Fruit fly (Drosophila melanogaster) whole organism, prepupa: ENCODE data around the gene beag.

ENCODE experiments used
- Blimp-1 ChIP-seq: fragments of 200-800 bp; sonication (Bioruptor generic); optimal IDR thresholded peaks from 3 replicates; lab custom pipeline; 2017; ENCODE audit warnings: missing biosample characterization, missing genetic modification characterization, mild to moderate bottlenecking, moderate library complexity, missing genetic modification reagents
- CG10669 ChIP-seq: fragments of 200-800 bp; sonication (Bioruptor generic); optimal IDR thresholded peaks from 3 replicates; lab custom pipeline; 2018; ENCODE audit warnings: missing biosample characterization, mild to moderate bottlenecking, missing genetic modification characterization, moderate library complexity
- CG11294 ChIP-seq: fragments of 200-800 bp; sonication (Bioruptor generic); IDR thresholded peaks from 2 replicates; pipeline ENCODE4 v1.3.6; 2022; ENCODE audit warnings: missing biosample characterization, missing genetic modification characterization
- CG11762 ChIP-seq: fragments of 200-800 bp; sonication (Bioruptor generic); optimal IDR thresholded peaks from 3 replicates; lab custom pipeline; 2016; ENCODE audit warnings: missing biosample characterization, missing genetic modification characterization; ENCODE audit not compliant: insufficient read depth
- CG11902 ChIP-seq: fragments of 200-800 bp; sonication (Bioruptor generic); optimal IDR thresholded peaks from 3 replicates; lab custom pipeline; 2016; ENCODE audit warnings: missing biosample characterization, missing genetic modification characterization
- CG15336 ChIP-seq: fragments of 200-800 bp; sonication (Bioruptor generic); IDR thresholded peaks from 2 replicates; pipeline ENCODE4 v1.3.6; 2022; ENCODE audit warnings: missing biosample characterization, missing genetic modification characterization
- CG1621 ChIP-seq: fragments of 200-800 bp; sonication (Bioruptor generic); optimal IDR thresholded peaks from 3 replicates; lab custom pipeline; 2018; ENCODE audit warnings: missing biosample characterization, mild to moderate bottlenecking, missing genetic modification characterization
- CG16779 ChIP-seq: fragments of 200-800 bp; sonication (Bioruptor generic); optimal IDR thresholded peaks from 3 replicates; lab custom pipeline; 2017; ENCODE audit warnings: missing biosample characterization, mild to moderate bottlenecking, missing genetic modification characterization
- CG3032 ChIP-seq: fragments of 200-800 bp; optimal IDR thresholded peaks from 2 replicates; lab custom pipeline; 2019; ENCODE audit warnings: missing biosample characterization, mild to moderate bottlenecking, missing genetic modification characterization, moderate library complexity
- CG31627 ChIP-seq: fragments of 200-800 bp; sonication (Bioruptor generic); optimal IDR thresholded peaks from 3 replicates; lab custom pipeline; 2016; ENCODE audit warnings: missing biosample characterization, missing genetic modification characterization
- CG32006 ChIP-seq: fragments of 200-800 bp; sonication (Bioruptor generic); optimal IDR thresholded peaks from 3 replicates; lab custom pipeline; 2017; ENCODE audit warnings: missing biosample characterization, mild to moderate bottlenecking, missing genetic modification characterization
- CG34406 ChIP-seq: fragments of 200-800 bp; sonication (Bioruptor generic); optimal IDR thresholded peaks from 3 replicates; lab custom pipeline; 2016; ENCODE audit warnings: missing biosample characterization, missing genetic modification characterization
- CG3919 ChIP-seq: fragments of 200-800 bp; sonication (Bioruptor generic); optimal IDR thresholded peaks from 3 replicates; lab custom pipeline; 2016; ENCODE audit warnings: missing biosample characterization, missing genetic modification characterization
- CG6163 ChIP-seq: fragments of 200-800 bp; sonication (Bioruptor generic); IDR thresholded peaks from 3 replicates; pipeline ENCODE4 v1.3.6; 2022; ENCODE audit warnings: missing biosample characterization, missing genetic modification characterization
- CG6792 ChIP-seq: fragments of 200-800 bp; sonication (Bioruptor generic); optimal IDR thresholded peaks from 3 replicates; lab custom pipeline; 2016; ENCODE audit warnings: missing biosample characterization, missing genetic modification characterization
- CG6808 ChIP-seq: fragments of 200-800 bp; sonication (Bioruptor generic); optimal IDR thresholded peaks from 3 replicates; lab custom pipeline; 2017; ENCODE audit warnings: missing biosample characterization, missing genetic modification characterization, mild to moderate bottlenecking, moderate library complexity, missing genetic modification reagents
- CG7368 ChIP-seq: fragments of 200-800 bp; sonication (Bioruptor generic); optimal IDR thresholded peaks from 3 replicates; lab custom pipeline; 2016; ENCODE audit warnings: missing biosample characterization, missing genetic modification characterization
- CG8119 ChIP-seq: fragments of 200-800 bp; sonication (Bioruptor generic); IDR thresholded peaks from 3 replicates; pipeline ENCODE4 v1.3.6; 2022; ENCODE audit warnings: missing biosample characterization, missing genetic modification characterization
- Eip75B ChIP-seq: fragments of 200-800 bp; sonication (Bioruptor generic); optimal IDR thresholded peaks from 3 replicates; lab custom pipeline; 2016; ENCODE audit warnings: missing biosample characterization, missing genetic modification characterization
- Eip78C ChIP-seq: fragments of 200-800 bp; sonication (Bioruptor generic); peaks from one replicate; lab custom pipeline; 2016; ENCODE audit warnings: missing biosample characterization, missing genetic modification characterization
- Ets21C ChIP-seq: fragments of 200-800 bp; sonication (Bioruptor generic); optimal IDR thresholded peaks from 3 replicates; lab custom pipeline; 2016; ENCODE audit warnings: missing biosample characterization, missing genetic modification characterization
- Hr38 ChIP-seq: sonication (Bioruptor generic); optimal IDR thresholded peaks from 2 replicates; lab custom pipeline; 2016; ENCODE audit warnings: missing biosample characterization, missing genetic modification characterization
- Hr4 ChIP-seq: fragments of 200-800 bp; sonication (Bioruptor generic); optimal IDR thresholded peaks from 3 replicates; lab custom pipeline; 2016; ENCODE audit warnings: missing biosample characterization, missing genetic modification characterization
- Lpt ChIP-seq: fragments of 200-800 bp; sonication (Bioruptor generic); optimal IDR thresholded peaks from 3 replicates; lab custom pipeline; 2016; ENCODE audit warnings: missing biosample characterization, missing genetic modification characterization
- OdsH ChIP-seq: fragments of 200-800 bp; sonication (Bioruptor generic); optimal IDR thresholded peaks from 3 replicates; lab custom pipeline; 2016; ENCODE audit warnings: missing biosample characterization, missing genetic modification characterization
- Smox ChIP-seq: fragments of 200-800 bp; sonication (Bioruptor generic); optimal IDR thresholded peaks from 3 replicates; lab custom pipeline; 2016; ENCODE audit warnings: missing biosample characterization, missing genetic modification characterization
- Sox102F ChIP-seq: fragments of 200-800 bp; sonication (Bioruptor generic); optimal IDR thresholded peaks from 2 replicates; lab custom pipeline; 2016; ENCODE audit warnings: missing biosample characterization, mild to moderate bottlenecking, missing genetic modification characterization
- Sox14 ChIP-seq: fragments of 200-800 bp; sonication (Bioruptor generic); optimal IDR thresholded peaks from 3 replicates; lab custom pipeline; 2016; ENCODE audit warnings: missing biosample characterization, missing genetic modification characterization
- Sox15 ChIP-seq: fragments of 200-800 bp; sonication (Bioruptor generic); optimal IDR thresholded peaks from 3 replicates; lab custom pipeline; 2016; ENCODE audit warnings: missing biosample characterization, missing genetic modification characterization
- achi ChIP-seq: fragments of 200-800 bp; sonication (Bioruptor generic); optimal IDR thresholded peaks from 3 replicates; lab custom pipeline; 2016; ENCODE audit warnings: missing biosample characterization, missing genetic modification characterization
- dac ChIP-seq: fragments of 200-800 bp; sonication (Bioruptor generic); optimal IDR thresholded peaks from 2 replicates; lab custom pipeline; 2017; ENCODE audit warnings: missing biosample characterization, mild to moderate bottlenecking, missing genetic modification characterization
- dsx ChIP-seq: fragments of 200-800 bp; optimal IDR thresholded peaks from 3 replicates; lab custom pipeline; 2019; ENCODE audit warnings: missing biosample characterization, mild to moderate bottlenecking, missing genetic modification characterization, moderate library complexity; ENCODE audit not compliant: poor library complexity, severe bottlenecking
- eg ChIP-seq: fragments of 200-800 bp; sonication (Bioruptor generic); IDR thresholded peaks from 3 replicates; pipeline ENCODE4 v1.3.6; 2022; ENCODE audit warnings: missing biosample characterization, missing genetic modification characterization
- esn ChIP-seq: fragments of 200-800 bp; sonication (Bioruptor generic); optimal IDR thresholded peaks from 2 replicates; lab custom pipeline; 2016; ENCODE audit warnings: missing biosample characterization, mild to moderate bottlenecking, missing genetic modification characterization, moderate library complexity
- fd59A ChIP-seq: fragments of 200-800 bp; sonication (Bioruptor generic); optimal IDR thresholded peaks from 2 replicates; lab custom pipeline; 2017; ENCODE audit warnings: missing biosample characterization, mild to moderate bottlenecking, missing genetic modification characterization, missing genetic modification reagents
- fd85E ChIP-seq: fragments of 200-800 bp; sonication (Bioruptor generic); optimal IDR thresholded peaks from 3 replicates; lab custom pipeline; 2016; ENCODE audit warnings: missing biosample characterization, missing genetic modification characterization
- fkh ChIP-seq: fragments of 200-800 bp; sonication (Bioruptor generic); optimal IDR thresholded peaks from 3 replicates; lab custom pipeline; 2017; ENCODE audit warnings: missing biosample characterization, mild to moderate bottlenecking, missing genetic modification characterization, moderate library complexity
- lz ChIP-seq: fragments of 200-800 bp; sonication (Bioruptor generic); optimal IDR thresholded peaks from 3 replicates; lab custom pipeline; 2016; ENCODE audit warnings: missing biosample characterization, missing genetic modification characterization
- net ChIP-seq: fragments of 200-800 bp; sonication (Bioruptor generic); optimal IDR thresholded peaks from 3 replicates; lab custom pipeline; 2016; ENCODE audit warnings: missing biosample characterization, missing genetic modification characterization
- pdm3 ChIP-seq: fragments of 200-800 bp; sonication (Bioruptor generic); optimal IDR thresholded peaks from 3 replicates; lab custom pipeline; 2016; ENCODE audit warnings: missing biosample characterization, missing genetic modification characterization
- salr ChIP-seq, 2 experiments: fragments of 200-800 bp; sonication (Bioruptor generic); optimal IDR thresholded peaks; 3 replicates each; lab custom pipeline; 2016 to 2018; ENCODE audit warnings: missing biosample characterization in 2 of 2, missing genetic modification characterization in 2 of 2, mild to moderate bottlenecking in 1 of 2
- ss ChIP-seq, 2 experiments: fragments of 200-800 bp; sonication (Bioruptor generic); optimal IDR thresholded peaks; 2 replicates in 1 of 2; 3 replicates in 1 of 2; lab custom pipeline; 2017 to 2018; ENCODE audit warnings: mild to moderate bottlenecking in 2 of 2, missing biosample characterization in 2 of 2, missing genetic modification characterization in 2 of 2, moderate library complexity in 1 of 2
- svp ChIP-seq: fragments of 200-800 bp; sonication (Bioruptor generic); peaks from one replicate; lab custom pipeline; 2016; ENCODE audit warnings: missing biosample characterization, missing genetic modification characterization

Gene beag

DNA sequence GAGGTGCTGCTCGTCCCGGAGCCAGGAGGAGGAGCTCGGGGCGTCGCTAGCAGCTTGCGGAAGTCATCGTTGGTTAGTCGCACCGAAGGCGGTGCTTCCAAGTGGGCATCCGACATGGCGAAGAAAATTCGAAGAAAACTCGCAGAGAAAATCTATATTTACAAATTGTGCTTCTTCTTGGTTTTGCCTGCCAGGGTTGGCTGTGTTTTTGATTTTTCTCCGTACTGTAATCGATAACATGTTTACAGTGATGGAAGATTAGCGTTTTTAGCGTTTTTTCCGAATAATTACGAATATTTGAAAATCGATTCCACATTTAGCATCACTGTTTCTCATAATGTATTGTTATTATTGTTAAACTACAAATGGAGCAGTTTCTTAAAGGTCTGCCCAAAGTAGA, at the start of gene beag, which contains the start of gene Ada:
Gene beag, minus strand, starts transcription at position 205 of the 400 bp plus-strand sequence.
Gene Ada, plus strand, starts transcription at position 310 of the 400 bp plus-strand sequence.
- TF ChIP-seq fd59A (GFP tag; lab: Kevin White, UChicago) (no peak), pdm3 (GFP tag; lab: Kevin White, UChicago) (peak; percentile 14), fkh (peak; percentile 74), esn (GFP tag; lab: Kevin White, UChicago) (peak; percentile 35), Lpt (GFP tag; lab: Kevin White, UChicago) (no peak), ss (GFP tag; optimal IDR thresholded peaks at IDR 0.05; lab: Kevin White, UChicago) (no peak), CG3032 (tag; lab: Kevin White, UChicago) (peak; percentile 5), Hr38 (no peak), CG11762 (GFP tag; lab: Kevin White, UChicago) (no peak), CG31627 (GFP tag; lab: Kevin White, UChicago) (peak; percentile 34), achi (no peak)

DNA sequence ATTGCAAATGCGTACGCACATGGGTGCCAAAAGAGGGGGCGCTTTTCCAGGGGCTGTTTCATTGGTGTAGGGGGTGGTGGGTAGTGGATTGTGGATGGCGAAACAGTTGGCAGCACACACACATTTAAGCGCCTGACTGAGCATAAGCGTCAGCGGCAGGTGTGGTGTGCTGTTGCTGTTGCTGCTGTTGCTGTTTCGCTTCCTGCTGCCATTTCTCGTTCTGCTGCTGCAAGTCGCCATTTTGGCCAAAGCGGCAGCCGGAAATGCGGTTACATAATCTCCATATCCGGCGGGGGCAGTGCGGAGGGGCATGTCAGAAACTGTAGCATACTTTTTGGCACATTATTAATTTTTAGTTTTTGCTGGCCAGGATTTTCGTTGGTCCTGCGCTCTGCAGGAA, 39.9 kb upstream of the beag start:
- no peak for TF ChIP-seq Sox15 (GFP tag; lab: Kevin White, UChicago)
- TF ChIP-seq CG6163 (GFP tag; lab: Robert Waterston, UW), result 0 out of 3 replicates have a peak, but pooled peaks have one; percentile 18
- no peak for TF ChIP-seq Eip75B (GFP tag; lab: Kevin White, UChicago)
- TF ChIP-seq CG16779 (tag; lab: Kevin White, UChicago), result no peak

DNA sequence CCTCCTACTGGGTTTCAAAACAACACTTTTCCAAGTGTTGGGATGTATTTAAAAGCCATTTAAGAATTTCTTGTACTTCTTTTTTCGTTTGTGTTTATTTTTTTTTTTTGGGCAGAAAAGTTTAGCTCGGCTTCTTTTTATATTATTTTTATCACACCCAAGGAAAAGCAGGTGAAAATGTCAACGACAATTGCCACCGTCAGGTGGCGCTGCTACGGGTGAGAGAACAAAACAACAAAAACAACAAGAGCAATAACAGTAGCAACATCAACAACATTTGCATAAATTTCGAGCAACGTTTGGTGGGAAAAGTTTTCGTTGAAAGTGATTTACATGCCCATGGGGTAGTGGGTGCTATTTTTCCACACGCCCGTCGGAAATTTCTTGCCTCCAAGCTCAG, 25.4 kb upstream of the beag start:
- TF ChIP-seq Sox14 (no peak), fkh (no peak), CG31627 (GFP tag; lab: Kevin White, UChicago) (no peak), dac (GFP tag; lab: Kevin White, UChicago) (no peak), dsx (no peak), OdsH (no peak), Eip78C (no peak), CG6792 (GFP tag; lab: Kevin White, UChicago) (no peak), fd85E (no peak), Smox (GFP tag; lab: Kevin White, UChicago) (no peak), CG10669 (GFP tag; lab: Kevin White, UChicago) (no peak), fd59A (GFP tag; lab: Kevin White, UChicago) (no peak), CG6808 (GFP tag; lab: Kevin White, UChicago) (no peak), salr (GFP tag; optimal IDR thresholded peaks at IDR 0.05; lab: Kevin White, UChicago) (no peak)
- TF ChIP-seq, all 60 proteins: peak for 0

DNA sequence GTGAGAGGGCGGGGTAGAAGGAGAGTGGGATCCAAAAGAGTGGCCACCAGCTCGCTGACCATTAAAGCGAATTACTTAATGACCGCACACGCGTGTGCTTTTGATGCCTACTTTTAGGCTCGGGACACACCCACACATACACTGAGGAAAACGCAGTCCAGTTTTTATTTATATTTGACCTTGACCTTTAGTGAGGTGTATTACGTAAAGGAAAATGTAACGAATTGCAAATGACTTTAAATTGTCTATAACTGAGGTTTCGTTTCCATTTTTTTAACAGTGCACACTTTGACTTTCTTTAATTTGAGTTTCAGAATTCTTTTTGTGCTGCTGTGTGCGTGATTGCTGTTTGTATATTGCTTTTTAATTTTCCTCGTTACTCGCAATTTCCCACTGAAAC, 20.4 kb upstream of the beag start:
- TF ChIP-seq dac (GFP tag; lab: Kevin White, UChicago) (no peak), CG6808 (GFP tag; lab: Kevin White, UChicago) (no peak), Sox15 (GFP tag; lab: Kevin White, UChicago) (no peak), CG3032 (tag; lab: Kevin White, UChicago) (no peak), CG34406 (GFP tag; lab: Kevin White, UChicago) (no peak), Ets21C (GFP tag; lab: Kevin White, UChicago) (no peak), Lpt (GFP tag; lab: Kevin White, UChicago) (no peak), CG32006 (GFP tag; lab: Kevin White, UChicago) (peak; percentile 41), eg (GFP tag; lab: Robert Waterston, UW) (peak; percentile 49; the same call in 1 of the 3 replicates), CG8119 (GFP tag; lab: Robert Waterston, UW) (0 out of 3 replicates have a peak, but pooled peaks have one; percentile 19), Blimp-1 (no peak), Hr38 (no peak), esn (GFP tag; lab: Kevin White, UChicago) (no peak), CG6163 (GFP tag; lab: Robert Waterston, UW) (0 out of 3 replicates have a peak, but pooled peaks have one; percentile 54), CG6792 (GFP tag; lab: Kevin White, UChicago) (no peak), CG10669 (GFP tag; lab: Kevin White, UChicago) (no peak), svp (no peak), fkh (no peak), CG11294 (no peak), lz (GFP tag; lab: Kevin White, UChicago) (no peak), Hr4 (GFP tag; lab: Kevin White, UChicago) (peak; percentile 6), CG16779 (tag; lab: Kevin White, UChicago) (no peak), CG3919 (GFP tag; lab: Kevin White, UChicago) (peak; percentile 11), CG15336 (peak; percentile 35; the same call in 1 of the 2 replicates), Eip75B (GFP tag; lab: Kevin White, UChicago) (no peak), Eip78C (peak; percentile 42), CG31627 (GFP tag; lab: Kevin White, UChicago) (peak; percentile 1), Smox (GFP tag; lab: Kevin White, UChicago) (no peak), CG1621 (tag; lab: Kevin White, UChicago) (no peak), CG7368 (GFP tag; lab: Kevin White, UChicago) (no peak), net (no peak), OdsH (peak; percentile 7), CG11902 (GFP tag; lab: Kevin White, UChicago) (no peak), Sox102F (GFP tag; lab: Kevin White, UChicago) (no peak)
